ENCODE assay signal across 2 worm cellular contexts in genomic region chrX:825375-825774, ce11.
TF ChIP-seq lines count a peak whose summit lies in the region.

Gene daf-3 (minus strand): TSS chrX:825475.

TF ChIP-seq in whole organism, L3 larva, 47 proteins besides CTCF, POLR2A, EP300 and RAD21:
- no peak for TF ChIP-seq ztf-11 (tag; optimal IDR thresholded peaks at IDR 0.05; lab: Kevin White, UChicago)
- no peak for TF ChIP-seq eor-1 (tag; optimal IDR thresholded peaks at IDR 0.05; lab: Kevin White, UChicago)
- TF ChIP-seq pha-4 (tag; optimal IDR thresholded peaks at IDR 0.05; lab: Kevin White, UChicago): peak; percentile 9

TF ChIP-seq in whole organism, L4 larva, 104 proteins besides CTCF, POLR2A, EP300 and RAD21:
- TF ChIP-seq dmd-6 (GFP tag; IDR thresholded peaks at IDR 0.05; lab: Robert Waterston, UW) (no peak), daf-16 (GFP tag; optimal IDR thresholded peaks at IDR 0.05; lab: Kevin White, UChicago) (no peak), daf-16 (tag; optimal IDR thresholded peaks at IDR 0.05; lab: Kevin White, UChicago) (peak; percentile 27)

Comparison
In these comparisons a context has a peak if more than half of its experiments do, and no peak if none do; other contexts are left out.
1. Of the 28 proteins assayed by ChIP-seq in both whole organism, L4 larva and whole organism, L3 larva: peak only in whole organism, L4 larva: none; only in whole organism, L3 larva: pha-4; in both: none; in neither: 27.